Worm (Caenorhabditis elegans) whole organism, young adult: ENCODE measurements around the gene Y50D4C.3.

Source experiments
- B0336.3 ChIP-seq: fragments of 200-800 bp; sonication (Bioruptor generic); IDR thresholded peaks from 2 replicates; pipeline ENCODE4 v1.3.6; 2022; ENCODE audit warnings: missing genetic modification characterization, missing compliant biosample characterization
- F57C9.4 ChIP-seq: sonication (generic microtip); optimal IDR thresholded peaks from 2 replicates; lab custom pipeline; 2017; ENCODE audit warnings: mild to moderate bottlenecking, missing genetic modification characterization, missing compliant biosample characterization
- K11D2.4 ChIP-seq: fragments of 200-800 bp; sonication (Bioruptor generic); IDR thresholded peaks from 2 replicates; pipeline ENCODE4 v1.3.6; 2022; ENCODE audit warnings: missing genetic modification reagents, missing genetic modification characterization, missing compliant biosample characterization
- K12H6.12 ChIP-seq: fragments of 200-800 bp; sonication (Bioruptor generic); optimal IDR thresholded peaks from 2 replicates; lab custom pipeline; 2018; ENCODE audit warnings: mild to moderate bottlenecking, missing genetic modification characterization, missing compliant biosample characterization
- ZK185.1 ChIP-seq: sonication (generic microtip); optimal IDR thresholded peaks from 2 replicates; lab custom pipeline; 2016; ENCODE audit warnings: mild to moderate bottlenecking, missing genetic modification characterization, missing compliant biosample characterization; ENCODE audit not compliant: poor library complexity, severe bottlenecking
- ekl-4 ChIP-seq: fragments of 200-800 bp; sonication (Bioruptor generic); IDR thresholded peaks from 2 replicates; pipeline ENCODE4 v1.3.6; 2022; ENCODE audit warnings: missing genetic modification reagents, missing genetic modification characterization, missing compliant biosample characterization
- mxl-1 ChIP-seq: sonication (generic microtip); optimal IDR thresholded peaks from 2 replicates; lab custom pipeline; 2016; ENCODE audit warnings: missing genetic modification characterization, missing compliant biosample characterization
- nfya-1 ChIP-seq: sonication (generic microtip); optimal IDR thresholded peaks from 2 replicates; lab custom pipeline; 2017; ENCODE audit warnings: antibody characterized with exemption, missing compliant biosample characterization, missing genetic modification characterization, borderline replicate concordance; ENCODE audit not compliant: insufficient read depth
- tlf-1 ChIP-seq: fragments of 200-800 bp; sonication (Bioruptor generic); optimal IDR thresholded peaks from 2 replicates; lab custom pipeline; 2018; ENCODE audit warnings: mild to moderate bottlenecking, missing genetic modification characterization, missing compliant biosample characterization
- unc-130 ChIP-seq: sonication (generic microtip); optimal IDR thresholded peaks from 2 replicates; lab custom pipeline; 2016; ENCODE audit warnings: missing genetic modification reagents, missing genetic modification characterization, missing compliant biosample characterization

ce11 chrV:949084-949483 lies 4.0 kb upstream of the Y50D4C.3 start:
- TF ChIP-seq mxl-1 (tag; lab: Kevin White, UChicago): no peak
- no peak for TF ChIP-seq tlf-1 (GFP tag; lab: Kevin White, UChicago)
- no peak for TF ChIP-seq B0336.3
- no peak for TF ChIP-seq ekl-4 (GFP tag; lab: Robert Waterston, UW)
- no peak for TF ChIP-seq nfya-1 (tag; lab: Kevin White, UChicago)
- TF ChIP-seq F57C9.4 (tag; lab: Kevin White, UChicago): no peak
- TF ChIP-seq ZK185.1 (tag; lab: Kevin White, UChicago): no peak
- TF ChIP-seq unc-130: no peak
- TF ChIP-seq K12H6.12: no peak
- no peak for TF ChIP-seq K11D2.4 (GFP tag; lab: Robert Waterston, UW)
